Fruit fly (Drosophila melanogaster): ENCODE data around the gene CG6686.

Gene CG6686

dm6 chr2L:12011682-12012655 is 24.1 kb upstream of the CG6686 start (continued):
- no peak for TF ChIP-seq Sox100B (GFP tag; optimal IDR thresholded peaks at IDR 0.05)
- peak; percentile 36 for TF ChIP-seq CG18262 (tag; optimal IDR thresholded peaks at IDR 0.05)
- peak; percentile 94 for TF ChIP-seq HmgZ (tag; optimal IDR thresholded peaks at IDR 0.05)
- TF ChIP-seq Max (GFP tag; optimal IDR thresholded peaks at IDR 0.05) = peak; percentile 34
- TF ChIP-seq Hmr (GFP tag; optimal IDR thresholded peaks at IDR 0.05) = peak; percentile 92
- no peak for TF ChIP-seq yki (optimal IDR thresholded peaks at IDR 0.05)
- TF ChIP-seq grau (tag; optimal IDR thresholded peaks at IDR 0.05) = peak; percentile 72
- no peak for TF ChIP-seq Lim3 (GFP tag; IDR thresholded peaks at IDR 0.05)
- TF ChIP-seq CG16779 (GFP tag; IDR thresholded peaks at IDR 0.05) = no peak
- TF ChIP-seq Nf-YA (GFP tag; IDR thresholded peaks at IDR 0.05) = no peak
- peak; percentile 73 for TF ChIP-seq CG3163 (GFP tag; optimal IDR thresholded peaks at IDR 0.05)
- peak; percentile 45 for TF ChIP-seq CG6683 (GFP tag; optimal IDR thresholded peaks at IDR 0.05)
- TF ChIP-seq slbo (GFP tag; IDR thresholded peaks at IDR 0.05) = no peak
- TF ChIP-seq Bteb2 (GFP tag; optimal IDR thresholded peaks at IDR 0.05) = peak; percentile 0
- TF ChIP-seq oc (tag; optimal IDR thresholded peaks at IDR 0.05) = peak; percentile 81
- TF ChIP-seq Lpt (GFP tag; optimal IDR thresholded peaks at IDR 0.05) = no peak
- no peak for TF ChIP-seq hth (optimal IDR thresholded peaks at IDR 0.05)
- no peak for TF ChIP-seq eve (GFP tag; optimal IDR thresholded peaks at IDR 0.05)
- peak; percentile 77 for TF ChIP-seq cad (GFP tag; optimal IDR thresholded peaks at IDR 0.05)
- peak; percentile 72 for TF ChIP-seq dmrt99B (tag; optimal IDR thresholded peaks at IDR 0.05)
- no peak for TF ChIP-seq CG6791 (GFP tag; IDR thresholded peaks at IDR 0.05; ENCODE audit: partially characterized antibody)
- no peak for TF ChIP-seq CG14667 (GFP tag; IDR thresholded peaks at IDR 0.05)
- TF ChIP-seq chn (GFP tag; optimal IDR thresholded peaks at IDR 0.05) = peak; percentile 78
- no peak for TF ChIP-seq CG34422 (GFP tag; IDR thresholded peaks at IDR 0.05)
- TF ChIP-seq cwo (GFP tag; optimal IDR thresholded peaks at IDR 0.05) = peak; percentile 89
- no peak for TF ChIP-seq prd (optimal IDR thresholded peaks at IDR 0.05)
- TF ChIP-seq prd (GFP tag; IDR thresholded peaks at IDR 0.05) = no peak
- TF ChIP-seq bbx (GFP tag; IDR thresholded peaks at IDR 0.05; ENCODE audit: partially characterized antibody) = no peak
- TF ChIP-seq dimm (GFP tag; IDR thresholded peaks at IDR 0.05) = no peak
- peak; percentile 98 for TF ChIP-seq Med (GFP tag)
- TF ChIP-seq E2f2 (GFP tag; IDR thresholded peaks at IDR 0.05) = no peak
- TF ChIP-seq sug (tag; optimal IDR thresholded peaks at IDR 0.05) = peak; percentile 100
- TF ChIP-seq inv (GFP tag; IDR thresholded peaks at IDR 0.05; ENCODE audit: partially characterized antibody) = no peak
- no peak for TF ChIP-seq CG1602 (GFP tag; optimal IDR thresholded peaks at IDR 0.05)
- no peak for TF ChIP-seq jigr1 (GFP tag; IDR thresholded peaks at IDR 0.05)
- peak; percentile 58 for TF ChIP-seq Six4 (GFP tag; optimal IDR thresholded peaks at IDR 0.05)
- TF ChIP-seq trh (GFP tag; optimal IDR thresholded peaks at IDR 0.05) = no peak
- no peak for TF ChIP-seq CG10565 (GFP tag; optimal IDR thresholded peaks at IDR 0.05)
- no peak for TF ChIP-seq CG2199 (GFP tag; IDR thresholded peaks at IDR 0.05)
- TF ChIP-seq CG18764 (GFP tag; optimal IDR thresholded peaks at IDR 0.05) = no peak
- TF ChIP-seq kni (GFP tag; optimal IDR thresholded peaks at IDR 0.05) = peak; percentile 99
- TF ChIP-seq CG13775 (GFP tag; optimal IDR thresholded peaks at IDR 0.05) = peak; percentile 30
- TF ChIP-seq CG31224 (GFP tag; IDR thresholded peaks at IDR 0.05) = no peak
- TF ChIP-seq Xbp1 (GFP tag; optimal IDR thresholded peaks at IDR 0.05) = peak; percentile 77
- no peak for TF ChIP-seq ase (GFP tag; IDR thresholded peaks at IDR 0.05)
- TF ChIP-seq btn (GFP tag; optimal IDR thresholded peaks at IDR 0.05) = peak; percentile 66
- TF ChIP-seq sens (GFP tag) = peak; percentile 97
- peak; percentile 57 for TF ChIP-seq CG8944 (GFP tag; optimal IDR thresholded peaks at IDR 0.05)
- TF ChIP-seq pita (GFP tag; optimal IDR thresholded peaks at IDR 0.05) = no peak
- peak; percentile 75 for TF ChIP-seq CG7786 (GFP tag; optimal IDR thresholded peaks at IDR 0.05)
- TF ChIP-seq Ssrp (tag; optimal IDR thresholded peaks at IDR 0.05) = no peak

All from whole organism, embryonic.